Fruit fly (Drosophila melanogaster) whole organism, embryonic: Measurements from ENCODE around the gene CG9044.
A peak's percentile ranks its signal among the peaks of the same experiment; 100 is the strongest.

Experiments used
- Aef1 ChIP-seq: fragments of 200-800 bp; sonication (Bioruptor generic); IDR thresholded peaks from 3 replicates; pipeline ENCODE4 v1.3.6; 2022; ENCODE audit warnings: missing biosample characterization, missing genetic modification characterization
- BEAF-32 ChIP-seq: fragments of 200-800 bp; sonication (Bioruptor generic); optimal IDR thresholded peaks from 3 replicates; lab custom pipeline; 2017; ENCODE audit warnings: missing biosample characterization, missing genetic modification characterization, mild to moderate bottlenecking, moderate library complexity, missing genetic modification reagents
- CG10274 ChIP-seq: fragments of 200-800 bp; sonication (Bioruptor generic); optimal IDR thresholded peaks from 3 replicates; lab custom pipeline; 2017; ENCODE audit warnings: missing biosample characterization, mild to moderate bottlenecking, missing genetic modification characterization
- CG12071 ChIP-seq: fragments of 200-800 bp; sonication (Bioruptor generic); optimal IDR thresholded peaks from 3 replicates; lab custom pipeline; 2018; ENCODE audit warnings: missing biosample characterization, mild to moderate bottlenecking, missing genetic modification characterization
- CG12769 ChIP-seq: fragments of 200-800 bp; sonication (Bioruptor generic); optimal IDR thresholded peaks from 2 replicates; lab custom pipeline; 2019; ENCODE audit warnings: missing biosample characterization, mild to moderate bottlenecking, missing genetic modification characterization, moderate library complexity
- CG13894 ChIP-seq: fragments of 200-800 bp; sonication (Bioruptor generic); optimal IDR thresholded peaks from 3 replicates; lab custom pipeline; 2018; ENCODE audit warnings: missing biosample characterization, mild to moderate bottlenecking, missing genetic modification characterization, moderate library complexity
- CG15269 ChIP-seq: fragments of 200-800 bp; sonication (Bioruptor generic); optimal IDR thresholded peaks from 2 replicates; lab custom pipeline; 2018; ENCODE audit warnings: missing biosample characterization, mild to moderate bottlenecking, missing genetic modification characterization, moderate library complexity
- CG15601 ChIP-seq: fragments of 200-800 bp; sonication (Bioruptor generic); optimal IDR thresholded peaks from 3 replicates; lab custom pipeline; 2019; ENCODE audit warnings: missing biosample characterization, mild to moderate bottlenecking, missing genetic modification characterization, moderate library complexity
- CG17328 ChIP-seq: fragments of 200-800 bp; sonication (Bioruptor generic); IDR thresholded peaks from 2 replicates; pipeline ENCODE4 v1.3.6; 2022; ENCODE audit warnings: missing biosample characterization, missing genetic modification characterization
- CG17568 ChIP-seq: fragments of 200-800 bp; sonication (Bioruptor generic); optimal IDR thresholded peaks from 2 replicates; lab custom pipeline; 2018; ENCODE audit warnings: missing biosample characterization, mild to moderate bottlenecking, missing genetic modification characterization, moderate library complexity
- CG18011 ChIP-seq: fragments of 200-800 bp; sonication (Bioruptor generic); optimal IDR thresholded peaks from 2 replicates; lab custom pipeline; 2017; ENCODE audit warnings: missing biosample characterization, missing genetic modification characterization, mild to moderate bottlenecking, moderate library complexity, missing genotype
- CG1832 ChIP-seq: fragments of 200-800 bp; sonication (Bioruptor generic); optimal IDR thresholded peaks from 2 replicates; lab custom pipeline; 2017; ENCODE audit warnings: missing biosample characterization, mild to moderate bottlenecking, missing genetic modification characterization, inconsistent platforms
- CG18599 ChIP-seq: fragments of 200-800 bp; sonication (Bioruptor generic); optimal IDR thresholded peaks from 3 replicates; lab custom pipeline; 2017; ENCODE audit warnings: missing biosample characterization, missing genetic modification characterization, mild to moderate bottlenecking, moderate library complexity, missing genetic modification reagents
- CG2120 ChIP-seq: fragments of 200-800 bp; sonication (Bioruptor generic); optimal IDR thresholded peaks from 3 replicates; lab custom pipeline; 2016; ENCODE audit warnings: missing biosample characterization, missing genetic modification characterization
- CG2712 ChIP-seq: fragments of 200-800 bp; optimal IDR thresholded peaks from 3 replicates; lab custom pipeline; 2019; ENCODE audit warnings: missing biosample characterization, mild to moderate bottlenecking, missing genetic modification characterization, moderate library complexity
- CG32767 ChIP-seq: fragments of 200-800 bp; sonication (Bioruptor generic); IDR thresholded peaks from 2 replicates; pipeline ENCODE4 v1.3.6; 2022; ENCODE audit warnings: missing biosample characterization, missing genetic modification characterization
- CG3281 ChIP-seq: fragments of 200-800 bp; sonication (Bioruptor generic); optimal IDR thresholded peaks from 3 replicates; lab custom pipeline; 2017; ENCODE audit warnings: missing biosample characterization, mild to moderate bottlenecking, missing genetic modification characterization
- CG34376 ChIP-seq: fragments of 200-800 bp; sonication (Bioruptor generic); optimal IDR thresholded peaks from 2 replicates; lab custom pipeline; 2018; ENCODE audit warnings: missing biosample characterization, mild to moderate bottlenecking, missing genetic modification characterization
- CG4328 ChIP-seq: fragments of 200-800 bp; sonication (Bioruptor generic); optimal IDR thresholded peaks from 3 replicates; lab custom pipeline; 2017; ENCODE audit warnings: missing biosample characterization, missing genetic modification reagents, missing genetic modification characterization
- CG6683 ChIP-seq: fragments of 200-800 bp; sonication (Bioruptor generic); optimal IDR thresholded peaks from 2 replicates; lab custom pipeline; 2017; ENCODE audit warnings: missing biosample characterization, mild to moderate bottlenecking, missing genetic modification characterization, missing genetic modification reagents
- CG8290 ChIP-seq, 3 experiments: fragments of 200-800 bp; sonication (Bioruptor generic); optimal IDR thresholded peaks; 2 replicates each; lab custom pipeline; 2016 to 2019; ENCODE audit warnings: missing biosample characterization in 3 of 3, missing genetic modification characterization in 3 of 3, mild to moderate bottlenecking in 2 of 3, moderate library complexity in 1 of 3
- CG8924 ChIP-seq: fragments of 200-800 bp; optimal IDR thresholded peaks from 3 replicates; lab custom pipeline; 2019; ENCODE audit warnings: missing biosample characterization, mild to moderate bottlenecking, missing genetic modification characterization, moderate library complexity
- Fer1 ChIP-seq: fragments of 200-800 bp; sonication (Bioruptor generic); optimal IDR thresholded peaks from 2 replicates; lab custom pipeline; 2017; ENCODE audit warnings: missing biosample characterization, mild to moderate bottlenecking, missing genetic modification characterization
- Fer2 ChIP-seq: fragments of 200-800 bp; sonication (Bioruptor generic); optimal IDR thresholded peaks from 2 replicates; lab custom pipeline; 2018; ENCODE audit warnings: missing biosample characterization, mild to moderate bottlenecking, missing genetic modification characterization, moderate library complexity
- HmgZ ChIP-seq: fragments of 200-800 bp; sonication (Bioruptor generic); optimal IDR thresholded peaks from 2 replicates; lab custom pipeline; 2018; ENCODE audit warnings: missing biosample characterization, mild to moderate bottlenecking, missing genetic modification characterization
- Hmx ChIP-seq: fragments of 200-800 bp; sonication (Bioruptor generic); optimal IDR thresholded peaks from 2 replicates; lab custom pipeline; 2016; ENCODE audit warnings: missing biosample characterization, missing genetic modification characterization
- Jarid2 ChIP-seq: fragments of 200-800 bp; sonication (Bioruptor generic); optimal IDR thresholded peaks from 3 replicates; lab custom pipeline; 2017; ENCODE audit warnings: mild to moderate bottlenecking, missing biosample characterization, missing genetic modification reagents, missing genetic modification characterization
- Oli ChIP-seq: fragments of 200-800 bp; sonication (Bioruptor generic); optimal IDR thresholded peaks from 2 replicates; lab custom pipeline; 2018; ENCODE audit warnings: missing biosample characterization, mild to moderate bottlenecking, missing genetic modification characterization, moderate library complexity
- Pdp1 ChIP-seq, 2 experiments: fragments of 200-800 bp; sonication (Bioruptor generic); optimal IDR thresholded peaks; 3 replicates each; lab custom pipeline; 2016; ENCODE audit warnings: missing biosample characterization in 2 of 2, missing genetic modification characterization in 2 of 2, mild to moderate bottlenecking in 1 of 2, moderate library complexity in 1 of 2
- Six4 ChIP-seq: fragments of 200-800 bp; sonication (Bioruptor generic); optimal IDR thresholded peaks from 2 replicates; lab custom pipeline; 2016; ENCODE audit warnings: missing biosample characterization, missing genetic modification characterization
- Tbp ChIP-seq: fragments of >200 bp; optimal IDR thresholded peaks from 2 replicates; lab custom pipeline; 2018; ENCODE audit warnings: missing biosample characterization, missing genetic modification characterization
- Trl ChIP-seq, 3 experiments: fragments of >200 bp in 2 of 3; fragments of 200-800 bp in 1 of 3; sonication (Bioruptor generic) in 1 of 3; optimal IDR thresholded peaks; 2 replicates in 1 of 3; 3 replicates in 2 of 3; lab custom pipeline; 2016 to 2017; ENCODE audit warnings: missing biosample characterization in 1 of 3, missing genetic modification characterization in 1 of 3
- cg ChIP-seq: fragments of 200-800 bp; sonication (Bioruptor generic); optimal IDR thresholded peaks from 3 replicates; lab custom pipeline; 2019; ENCODE audit warnings: missing biosample characterization, mild to moderate bottlenecking, missing genetic modification characterization, moderate library complexity
- chm ChIP-seq: fragments of 200-800 bp; sonication (Bioruptor generic); IDR thresholded peaks from 2 replicates; pipeline ENCODE4 v1.3.6; 2022; ENCODE audit warnings: missing biosample characterization, missing genetic modification characterization
- chn ChIP-seq: fragments of 200-800 bp; sonication (Bioruptor generic); optimal IDR thresholded peaks from 2 replicates; lab custom pipeline; 2016; ENCODE audit warnings: missing biosample characterization, missing genetic modification characterization
- fd102C ChIP-seq: fragments of 200-800 bp; sonication (Bioruptor generic); optimal IDR thresholded peaks from 2 replicates; lab custom pipeline; 2018; ENCODE audit warnings: missing biosample characterization, mild to moderate bottlenecking, missing genetic modification characterization, moderate library complexity
- hbn ChIP-seq: fragments of 200-800 bp; sonication (Bioruptor generic); IDR thresholded peaks from 2 replicates; pipeline ENCODE4 v1.3.6; 2022; ENCODE audit warnings: missing biosample characterization, missing genetic modification characterization; ENCODE audit not compliant: partially characterized antibody
- jing ChIP-seq: fragments of 200-800 bp; sonication (Bioruptor generic); optimal IDR thresholded peaks from 2 replicates; lab custom pipeline; 2018; ENCODE audit warnings: missing biosample characterization, mild to moderate bottlenecking, missing genetic modification characterization
- ken ChIP-seq: fragments of 200-800 bp; sonication (Bioruptor generic); IDR thresholded peaks from 3 replicates; pipeline ENCODE4 v1.3.6; 2022; ENCODE audit warnings: missing biosample characterization, missing genetic modification characterization
- kni ChIP-seq: fragments of 200-800 bp; sonication (Bioruptor generic); optimal IDR thresholded peaks from 3 replicates; lab custom pipeline; 2017; ENCODE audit warnings: mild to moderate bottlenecking, missing biosample characterization, missing genetic modification reagents, missing genetic modification characterization
- lab ChIP-seq: fragments of 200-800 bp; sonication (Bioruptor generic); optimal IDR thresholded peaks from 3 replicates; lab custom pipeline; 2017; ENCODE audit warnings: missing biosample characterization, missing genetic modification characterization, mild to moderate bottlenecking, moderate library complexity, missing genetic modification reagents
- mirr ChIP-seq: fragments of 200-800 bp; sonication (Bioruptor generic); optimal IDR thresholded peaks from 3 replicates; lab custom pipeline; 2018; ENCODE audit warnings: missing biosample characterization, mild to moderate bottlenecking, missing genetic modification characterization
- nau ChIP-seq: fragments of 200-800 bp; sonication (Bioruptor generic); optimal IDR thresholded peaks from 3 replicates; lab custom pipeline; 2017; ENCODE audit warnings: missing biosample characterization, mild to moderate bottlenecking, missing genetic modification characterization, missing genetic modification reagents
- pzg ChIP-seq: fragments of 200-800 bp; sonication (Bioruptor generic); optimal IDR thresholded peaks from 3 replicates; lab custom pipeline; 2018; ENCODE audit warnings: missing biosample characterization, mild to moderate bottlenecking, missing genetic modification characterization, moderate library complexity
- row ChIP-seq: fragments of 200-800 bp; sonication (Bioruptor generic); IDR thresholded peaks from 3 replicates; pipeline ENCODE4 v1.3.6; 2022; ENCODE audit warnings: missing biosample characterization, missing genetic modification characterization
- sd ChIP-seq: fragments of 200-800 bp; sonication (Bioruptor generic); optimal IDR thresholded peaks from 3 replicates; lab custom pipeline; 2018; ENCODE audit warnings: missing biosample characterization, mild to moderate bottlenecking, missing genetic modification characterization, moderate library complexity
- sens ChIP-seq: fragments of 200-800 bp; sonication (Bioruptor generic); peaks from one replicate; lab custom pipeline; 2016; ENCODE audit warnings: missing biosample characterization, missing genetic modification characterization
- sens-2 ChIP-seq: fragments of 200-800 bp; sonication (Bioruptor generic); IDR thresholded peaks from 2 replicates; pipeline ENCODE4 v1.3.6; 2022; ENCODE audit warnings: missing biosample characterization, missing genetic modification characterization

Gene CG9044

DNA sequence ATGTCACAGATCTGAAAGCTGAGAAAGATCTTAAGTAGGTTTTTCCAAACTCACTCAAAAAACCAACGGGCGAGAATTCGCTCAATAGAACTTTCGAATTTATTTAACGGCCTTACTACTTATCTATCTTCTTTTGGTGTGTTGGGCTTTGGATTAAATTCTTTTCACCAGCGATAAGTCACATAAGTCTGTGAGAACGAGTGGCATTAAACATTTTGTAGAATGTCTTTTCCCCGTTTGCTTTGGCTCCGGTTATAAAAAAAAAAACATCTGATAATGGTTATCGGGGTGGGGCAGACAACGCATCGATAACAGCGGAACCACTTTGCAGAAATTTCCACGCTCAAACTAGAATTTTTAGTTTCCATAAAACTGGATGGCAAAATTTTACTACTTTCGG lies 26.4 kb downstream of the CG9044 start (continued):
- peak; percentile 38 for TF ChIP-seq mirr (GFP tag; lab: Kevin White, UChicago)
- peak; percentile 55 for TF ChIP-seq sd (tag; lab: Kevin White, UChicago)
- TF ChIP-seq row (GFP tag; lab: Robert Waterston, UW), result no peak
- no peak for TF ChIP-seq Hmx (GFP tag; lab: Kevin White, UChicago)
- TF ChIP-seq Tbp (GFP tag; lab: Kevin White, UChicago), result no peak
- TF ChIP-seq chm (GFP tag; lab: Robert Waterston, UW), result no peak
- no peak for TF ChIP-seq hbn
- no peak for TF ChIP-seq CG15269
- TF ChIP-seq Fer2 (tag; lab: Kevin White, UChicago), result no peak
- TF ChIP-seq Jarid2, result no peak
- no peak for TF ChIP-seq sens (GFP tag; lab: Kevin White, UChicago)
- no peak for TF ChIP-seq CG32767
- TF ChIP-seq sens-2 (GFP tag; lab: Robert Waterston, UW), result no peak
- no peak for TF ChIP-seq ken
- no peak for TF ChIP-seq CG15601
- TF ChIP-seq CG17568 (GFP tag; lab: Kevin White, UChicago), result no peak

DNA sequence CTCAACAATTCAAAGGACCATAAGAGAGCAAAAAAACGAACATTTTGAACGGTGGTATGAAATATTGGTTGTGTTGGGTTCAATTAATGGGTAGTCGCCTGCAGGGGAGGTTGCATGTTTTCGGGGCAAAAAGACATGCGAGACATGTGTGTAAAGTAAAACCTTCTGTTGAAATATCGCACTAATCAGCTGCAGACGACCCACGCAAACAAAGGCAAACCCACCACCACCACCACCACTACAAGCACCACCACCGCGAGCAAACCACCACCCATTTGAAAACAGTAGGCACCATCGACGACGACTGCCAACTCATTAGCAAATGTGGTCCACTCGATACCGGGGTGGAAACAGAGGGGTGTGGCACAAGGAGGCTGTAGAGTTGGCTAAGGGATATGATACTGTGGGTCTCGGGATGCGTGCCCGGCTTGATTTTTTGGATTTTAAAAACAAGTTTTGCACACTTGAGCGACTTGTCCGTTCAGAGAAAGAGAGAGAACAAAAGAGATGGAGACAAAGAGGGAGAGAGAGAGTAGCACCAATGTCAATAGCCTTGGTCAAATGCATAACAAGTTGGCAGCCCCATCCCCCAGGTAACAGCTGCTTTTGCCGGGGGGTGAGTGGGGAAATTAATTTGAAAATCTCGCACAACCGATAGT lies 27.9 kb downstream of the CG9044 start:
- no peak for TF ChIP-seq Aef1 (GFP tag; lab: Robert Waterston, UW)
- TF ChIP-seq chn (GFP tag; lab: Kevin White, UChicago), result peak; percentile 30
- TF ChIP-seq Six4, result no peak
- peak; percentile 91 for TF ChIP-seq kni (GFP tag; lab: Kevin White, UChicago)
- peak; percentile 34 for TF ChIP-seq CG12769
- TF ChIP-seq fd102C (GFP tag; lab: Kevin White, UChicago), result no peak
- peak; percentile 46 for TF ChIP-seq CG18599 (GFP tag; lab: Kevin White, UChicago)
- peak; percentile 58 for TF ChIP-seq lab
- TF ChIP-seq CG12071 (GFP tag; lab: Kevin White, UChicago), result peak; percentile 8
- TF ChIP-seq pzg, result peak; percentile 15
- TF ChIP-seq CG13894 (tag; lab: Kevin White, UChicago), result peak; percentile 18
- TF ChIP-seq CG17328 (GFP tag; lab: Robert Waterston, UW), result no peak
- peak; percentile 11 for TF ChIP-seq CG10274 (GFP tag; lab: Kevin White, UChicago)
- peak; percentile 0 for TF ChIP-seq CG4328 (GFP tag; lab: Kevin White, UChicago)
- TF ChIP-seq cg (GFP tag; lab: Kevin White, UChicago), result peak; percentile 36
- peak; percentile 36 for TF ChIP-seq CG18011 (GFP tag; lab: Kevin White, UChicago)
- peak; percentile 48 for TF ChIP-seq BEAF-32 (GFP tag; lab: Kevin White, UChicago)
- TF ChIP-seq nau (GFP tag; lab: Kevin White, UChicago), result peak; percentile 20
- TF ChIP-seq CG8290 (GFP tag; optimal IDR thresholded peaks at IDR 0.05; lab: Kevin White, UChicago), result no peak
- peak in 1 of 2 experiments; percentile 17 for TF ChIP-seq CG8290 (tag; optimal IDR thresholded peaks at IDR 0.05; lab: Kevin White, UChicago)
- TF ChIP-seq CG34376 (GFP tag; lab: Kevin White, UChicago), result peak; percentile 11
- peak; percentile 20 for TF ChIP-seq CG3281 (GFP tag; lab: Kevin White, UChicago)
- no peak for TF ChIP-seq jing (GFP tag; lab: Kevin White, UChicago)
- peak; percentile 22 for TF ChIP-seq HmgZ (tag; lab: Kevin White, UChicago)
- peak; percentile 35 for TF ChIP-seq CG8924 (tag; lab: Kevin White, UChicago)
- no peak for TF ChIP-seq Oli (tag; lab: Kevin White, UChicago)
- peak; percentile 48 for TF ChIP-seq Fer1 (GFP tag; lab: Kevin White, UChicago)
- peak in 1 of 2 experiments; percentile 64 for TF ChIP-seq Trl (optimal IDR thresholded peaks at IDR 0.05; lab: Kevin White, UChicago)
- TF ChIP-seq Trl (GFP tag; optimal IDR thresholded peaks at IDR 0.05; lab: Kevin White, UChicago), result peak; percentile 16
- TF ChIP-seq CG1832 (GFP tag; lab: Kevin White, UChicago), result peak; percentile 46
- TF ChIP-seq Pdp1 (GFP tag; optimal IDR thresholded peaks at IDR 0.05; lab: Kevin White, UChicago), result peak in 1 of 2 experiments; percentile 38
- TF ChIP-seq CG2120 (GFP tag; lab: Kevin White, UChicago), result peak; percentile 4
- TF ChIP-seq CG6683 (GFP tag; lab: Kevin White, UChicago), result peak; percentile 35
- peak; percentile 10 for TF ChIP-seq CG2712 (tag; lab: Kevin White, UChicago)
